Fruit fly (Drosophila melanogaster): ENCODE data around the gene Hmu.

Hmu gene

dm6 chr3R:27244742-27245400 is 43.7 kb upstream of the Hmu start, which contains the start of gene CG18766:
CG18766 (minus strand) TSS chr3R:27245249.
- no peak for TF ChIP-seq CG13775 (GFP tag; optimal IDR thresholded peaks at IDR 0.05)
- TF ChIP-seq croc (GFP tag; conservative IDR thresholded peaks at IDR 0.05) = no peak
- TF ChIP-seq ttk (GFP tag; IDR thresholded peaks at IDR 0.05) = no peak
- peak; percentile 10; the same call in 1 of the 2 replicates for TF ChIP-seq Drgx (GFP tag; IDR thresholded peaks at IDR 0.05)
- TF ChIP-seq MBD-R2 (GFP tag; IDR thresholded peaks at IDR 0.05) = peak; percentile 83
- peak; percentile 37 for TF ChIP-seq CG2120 (GFP tag; optimal IDR thresholded peaks at IDR 0.05)
- peak; percentile 45 for TF ChIP-seq pho (GFP tag; optimal IDR thresholded peaks at IDR 0.05)
- TF ChIP-seq HLH3B (GFP tag; IDR thresholded peaks at IDR 0.05) = no peak
- TF ChIP-seq Fer1 (GFP tag; optimal IDR thresholded peaks at IDR 0.05) = no peak
- TF ChIP-seq Spps (tag; optimal IDR thresholded peaks at IDR 0.05) = peak; percentile 3
- TF ChIP-seq CTCF (GFP tag; optimal IDR thresholded peaks at IDR 0.05) = peak; percentile 73
- peak; percentile 18; the same call in 1 of the 4 replicates for TF ChIP-seq Gug (GFP tag; IDR thresholded peaks at IDR 0.05)
- no peak for TF ChIP-seq Ravus (GFP tag; IDR thresholded peaks at IDR 0.05)
- no peak for TF ChIP-seq CG6813 (GFP tag; optimal IDR thresholded peaks at IDR 0.05)
- TF ChIP-seq chn (GFP tag; optimal IDR thresholded peaks at IDR 0.05) = peak; percentile 60
- peak; percentile 15 for TF ChIP-seq Chrac-16 (GFP tag; optimal IDR thresholded peaks at IDR 0.05)
- TF ChIP-seq CG10267 (tag; optimal IDR thresholded peaks at IDR 0.05) = peak; percentile 12
- TF ChIP-seq kni (GFP tag; optimal IDR thresholded peaks at IDR 0.05) = no peak
- peak; percentile 99 for TF ChIP-seq CG8478 (optimal IDR thresholded peaks at IDR 0.05)
- TF ChIP-seq gcm (GFP tag; optimal IDR thresholded peaks at IDR 0.05) = no peak
- no peak for TF ChIP-seq Six4 (GFP tag; optimal IDR thresholded peaks at IDR 0.05)
- no peak for TF ChIP-seq sob (GFP tag; IDR thresholded peaks at IDR 0.05)
- TF ChIP-seq CG7963 (GFP tag; IDR thresholded peaks at IDR 0.05; ENCODE audit: partially characterized antibody) = no peak
- TF ChIP-seq TFAM (GFP tag; optimal IDR thresholded peaks at IDR 0.05) = no peak
- TF ChIP-seq Max (GFP tag; optimal IDR thresholded peaks at IDR 0.05) = peak; percentile 38
- TF ChIP-seq pita (GFP tag; optimal IDR thresholded peaks at IDR 0.05) = no peak
- no peak for TF ChIP-seq CG34224 (GFP tag; IDR thresholded peaks at IDR 0.05; ENCODE audit: partially characterized antibody)
- TF ChIP-seq CG2875 (GFP tag; optimal IDR thresholded peaks at IDR 0.05) = no peak
- peak; percentile 94 for TF ChIP-seq ewg (GFP tag; optimal IDR thresholded peaks at IDR 0.05)
- TF ChIP-seq lov (optimal IDR thresholded peaks at IDR 0.05) = no peak
- 0 out of 3 replicates have a peak, but pooled peaks have one; percentile 30 for TF ChIP-seq lov (GFP tag; IDR thresholded peaks at IDR 0.05)
- peak in 1 of 2 experiments; percentile 57 for TF ChIP-seq Pdp1 (GFP tag; optimal IDR thresholded peaks at IDR 0.05)
- TF ChIP-seq tin (GFP tag; optimal IDR thresholded peaks at IDR 0.05) = no peak
- TF ChIP-seq dan (GFP tag; IDR thresholded peaks at IDR 0.05) = no peak
- TF ChIP-seq CG12942 (GFP tag; optimal IDR thresholded peaks at IDR 0.05) = no peak
- no peak for TF ChIP-seq tna (GFP tag; IDR thresholded peaks at IDR 0.05; ENCODE audit: partially characterized antibody)
- no peak for TF ChIP-seq ap (GFP tag; IDR thresholded peaks at IDR 0.05)
- TF ChIP-seq CG30403 (GFP tag; optimal IDR thresholded peaks at IDR 0.05) = peak; percentile 19
- TF ChIP-seq nerfin-1 (tag; optimal IDR thresholded peaks at IDR 0.05) = no peak
- peak; percentile 4 for TF ChIP-seq CG18599 (GFP tag; optimal IDR thresholded peaks at IDR 0.05)
- peak; percentile 84 for TF ChIP-seq CG17186 (GFP tag; optimal IDR thresholded peaks at IDR 0.05)
- TF ChIP-seq Oaz (GFP tag; IDR thresholded peaks at IDR 0.05) = no peak
- no peak for TF ChIP-seq Fer2 (tag; optimal IDR thresholded peaks at IDR 0.05)
- TF ChIP-seq CG18476 (GFP tag; optimal IDR thresholded peaks at IDR 0.05) = no peak
- TF ChIP-seq oc (tag; optimal IDR thresholded peaks at IDR 0.05) = no peak
- TF ChIP-seq cg (GFP tag; optimal IDR thresholded peaks at IDR 0.05) = peak; percentile 84
- TF ChIP-seq CG14667 (GFP tag; IDR thresholded peaks at IDR 0.05) = no peak
- no peak for TF ChIP-seq CG3163 (GFP tag; optimal IDR thresholded peaks at IDR 0.05)
- TF ChIP-seq prd (optimal IDR thresholded peaks at IDR 0.05) = no peak
- no peak for TF ChIP-seq prd (GFP tag; IDR thresholded peaks at IDR 0.05)
- peak; percentile 81 for TF ChIP-seq Dp (GFP tag; optimal IDR thresholded peaks at IDR 0.05)

Data from whole organism, embryonic.